Worm (Caenorhabditis elegans) whole organism, L4/young adult: Measurements from ENCODE around the gene T21C12.4.

Experiments used
- W03F9.2 ChIP-seq: fragments of 150-350 bp; optimal IDR thresholded peaks from 2 replicates; lab custom pipeline; 2014; ENCODE audit warnings: missing biosample characterization, missing genetic modification characterization
- dao-5 ChIP-seq: sonication (generic microtip); optimal IDR thresholded peaks from 2 replicates; lab custom pipeline; 2016; ENCODE audit warnings: missing genotype, missing genetic modification characterization, moderate library complexity, missing compliant biosample characterization
- him-1 ChIP-seq: sonication (generic microtip); optimal IDR thresholded peaks from 2 replicates; lab custom pipeline; 2016; ENCODE audit warnings: missing genotype, missing genetic modification reagents, missing genetic modification characterization, missing compliant biosample characterization

Gene T21C12.4

DNA sequence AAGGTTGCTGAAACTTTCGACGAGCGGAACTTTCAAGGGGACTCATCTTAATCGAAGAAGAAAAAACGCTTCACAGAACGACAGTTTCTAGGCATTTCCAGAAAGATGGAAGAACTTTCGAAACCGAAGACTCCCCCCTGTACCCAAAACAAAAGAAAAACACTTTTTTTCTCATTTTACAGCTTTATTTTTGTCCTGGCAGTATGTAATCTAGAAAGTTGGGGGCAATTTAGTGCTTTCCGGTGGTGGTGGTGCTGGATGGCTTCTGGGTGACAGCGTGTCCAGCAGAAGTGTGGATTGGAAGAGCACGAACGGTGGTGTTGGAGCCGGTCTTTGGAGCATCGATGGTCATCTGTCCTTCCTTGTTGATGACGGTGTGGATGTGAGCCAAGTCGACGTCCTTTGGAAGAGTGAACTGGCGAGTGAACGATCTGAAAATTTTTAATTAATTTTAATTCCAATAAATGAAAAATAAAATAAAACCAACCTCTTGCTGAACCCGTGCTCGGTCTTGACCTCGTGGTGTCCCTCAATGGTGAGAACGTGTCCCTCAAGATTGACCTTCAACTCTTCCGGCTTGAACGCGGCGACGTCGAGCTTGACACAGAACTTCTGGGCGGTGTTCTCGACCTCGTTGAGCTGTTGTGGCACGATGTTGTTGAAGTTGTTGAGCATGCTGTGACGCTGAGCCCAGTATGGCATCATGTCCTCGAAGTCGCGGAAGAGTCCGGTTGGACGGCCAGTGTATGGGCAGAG lies 51.7 kb downstream of the T21C12.4 start:
- peak; percentile 18 for TF ChIP-seq dao-5
- TF ChIP-seq W03F9.2 (tag; lab: Kevin White, UChicago): no peak
- no peak for TF ChIP-seq him-1 (tag; lab: Kevin White, UChicago)

DNA sequence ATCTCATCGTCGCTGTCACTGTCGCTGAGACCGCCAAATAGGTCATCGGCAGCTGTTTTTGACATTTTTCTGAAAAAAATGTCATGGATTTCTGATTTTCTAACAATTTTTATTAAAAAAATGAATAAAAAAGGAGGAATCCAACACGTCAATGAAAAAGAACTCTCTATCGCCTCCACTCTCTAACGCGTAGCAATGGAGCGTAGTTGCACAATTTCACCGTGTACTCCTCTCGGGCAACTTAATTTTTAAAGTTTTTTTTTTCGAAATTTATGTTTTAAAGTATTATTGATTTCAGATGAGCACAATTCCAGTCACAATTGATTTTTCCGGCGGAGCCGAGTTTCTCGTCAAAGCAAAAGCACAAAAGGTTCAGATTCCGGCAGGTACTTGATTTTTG lies 52.6 kb downstream of the T21C12.4 start, which contains the start of the genes taf-11.3 and urm-1:
Gene taf-11.3 (minus strand): TSS at position 69 of the 400 bp plus-strand sequence.
Gene urm-1 (plus strand): TSS at position 299 of the 400 bp plus-strand sequence.
- TF ChIP-seq dao-5: no peak
- TF ChIP-seq W03F9.2 (tag; lab: Kevin White, UChicago): peak; percentile 95
- no peak for TF ChIP-seq him-1 (tag; lab: Kevin White, UChicago)

DNA sequence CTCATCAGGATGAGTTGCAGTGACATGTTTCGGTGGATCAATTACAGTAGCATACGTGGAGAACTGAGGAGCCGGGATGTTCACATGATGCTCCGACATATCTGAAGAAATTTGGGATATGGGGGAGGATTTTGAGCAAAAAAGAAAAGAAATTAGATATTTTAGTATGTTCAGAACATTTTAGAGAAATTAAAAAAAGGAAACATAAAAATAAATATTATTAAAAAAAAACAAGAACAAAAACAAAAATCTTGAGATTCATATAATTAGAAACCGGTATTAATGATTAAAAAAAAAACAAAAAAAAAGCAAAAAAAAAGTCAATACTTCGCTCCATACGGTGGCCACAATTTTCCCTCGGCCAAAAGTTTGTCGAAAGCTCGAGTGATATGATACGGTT lies 54.1 kb downstream of the T21C12.4 start, which contains the start of gene rab-33:
Gene rab-33 (minus strand): TSS at position 101 of the 400 bp plus-strand sequence.
- TF ChIP-seq him-1 (tag; lab: Kevin White, UChicago): no peak
- TF ChIP-seq dao-5: no peak
